Worm (Caenorhabditis elegans): Measurements from ENCODE around the gene F14H8.5.

DNA sequence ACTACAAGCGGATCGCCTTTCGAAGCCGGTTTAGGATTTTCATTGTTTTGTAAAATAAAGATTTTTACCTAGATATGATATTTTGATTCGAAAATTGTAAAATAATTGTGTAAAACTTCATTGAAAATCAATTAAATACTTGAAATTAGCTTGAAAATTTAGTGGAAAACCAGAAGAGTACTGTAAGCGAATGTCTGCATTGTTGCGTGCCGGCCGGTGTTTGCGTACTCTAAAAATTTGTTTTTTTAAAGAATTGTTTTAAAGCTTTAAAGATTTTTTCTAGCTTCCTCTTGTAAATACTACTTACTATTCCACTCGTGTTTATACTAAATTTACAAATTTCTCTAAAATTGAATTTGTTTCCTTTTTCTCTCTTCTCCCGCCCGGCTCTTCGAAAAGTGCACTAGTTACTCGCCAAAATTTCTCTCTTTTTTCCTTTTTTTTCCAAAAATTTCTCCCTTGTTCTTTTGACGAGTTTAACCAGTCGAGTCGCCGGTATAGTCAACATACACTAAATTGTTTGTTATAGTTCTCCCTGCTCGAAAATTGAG is 48.7 kb downstream of the F14H8.5 start:
- TF ChIP-seq lin-13 (GFP tag; optimal IDR thresholded peaks at IDR 0.05) (no peak), unc-39 (tag; optimal IDR thresholded peaks at IDR 0.05) (no peak), lin-1 (GFP tag; IDR thresholded peaks at IDR 0.05) (no peak), lir-3 (tag; optimal IDR thresholded peaks at IDR 0.05) (no peak), dpl-1 (GFP tag; optimal IDR thresholded peaks at IDR 0.05) (no peak), daf-8 (GFP tag; IDR thresholded peaks at IDR 0.05) (no peak)
